Fruit fly (Drosophila melanogaster) whole organism, embryonic: ENCODE data around the gene Mpcp2.
A peak's percentile ranks its signal among the peaks of the same experiment; 100 is the strongest.

Experiments
- Aef1 ChIP-seq: fragments of 200-800 bp; sonication (Bioruptor generic); IDR thresholded peaks from 3 replicates; pipeline ENCODE4 v1.3.6; 2022; ENCODE audit warnings: missing biosample characterization, missing genetic modification characterization
- Bgb ChIP-seq: fragments of 200-800 bp; sonication (Bioruptor generic); IDR thresholded peaks from 2 replicates; pipeline ENCODE4 v1.3.6; 2022; ENCODE audit warnings: missing biosample characterization, missing genetic modification characterization; ENCODE audit not compliant: partially characterized antibody
- Blimp-1 ChIP-seq: fragments of 200-800 bp; sonication (Bioruptor generic); optimal IDR thresholded peaks from 3 replicates; lab custom pipeline; 2018; ENCODE audit warnings: missing biosample characterization, missing genetic modification characterization, mild to moderate bottlenecking, moderate library complexity, missing genetic modification reagents
- Bteb2 ChIP-seq: fragments of 200-800 bp; sonication (Bioruptor generic); optimal IDR thresholded peaks from 2 replicates; lab custom pipeline; 2016; ENCODE audit warnings: missing biosample characterization, missing genetic modification characterization
- CG10267 ChIP-seq: fragments of 200-800 bp; sonication (Bioruptor generic); optimal IDR thresholded peaks from 2 replicates; lab custom pipeline; 2018; ENCODE audit warnings: missing biosample characterization, mild to moderate bottlenecking, missing genetic modification characterization, moderate library complexity
- CG12236 ChIP-seq: fragments of 200-800 bp; sonication (Bioruptor generic); optimal IDR thresholded peaks from 2 replicates; lab custom pipeline; 2016; ENCODE audit warnings: missing biosample characterization, missing genetic modification characterization
- CG13287 ChIP-seq: fragments of 200-800 bp; sonication (Bioruptor generic); IDR thresholded peaks from 2 replicates; pipeline ENCODE4 v1.3.6; 2022; ENCODE audit warnings: missing biosample characterization, missing genetic modification characterization; ENCODE audit not compliant: partially characterized antibody
- CG1603 ChIP-seq: fragments of 200-800 bp; sonication (Bioruptor generic); optimal IDR thresholded peaks from 2 replicates; lab custom pipeline; 2019; ENCODE audit warnings: missing biosample characterization, mild to moderate bottlenecking, missing genetic modification characterization, moderate library complexity
- CG2116 ChIP-seq: fragments of 200-800 bp; sonication (Bioruptor generic); optimal IDR thresholded peaks from 3 replicates; lab custom pipeline; 2018; ENCODE audit warnings: missing biosample characterization, mild to moderate bottlenecking, missing genetic modification characterization
- CG2120 ChIP-seq: fragments of 200-800 bp; sonication (Bioruptor generic); optimal IDR thresholded peaks from 3 replicates; lab custom pipeline; 2016; ENCODE audit warnings: missing biosample characterization, missing genetic modification characterization
- CG2199 ChIP-seq: fragments of 200-800 bp; sonication (Bioruptor generic); IDR thresholded peaks from 3 replicates; pipeline ENCODE4 v1.3.6; 2022; ENCODE audit warnings: missing biosample characterization, missing genetic modification characterization
- CG32532 ChIP-seq: fragments of 200-800 bp; sonication (Bioruptor generic); IDR thresholded peaks from 2 replicates; pipeline ENCODE4 v1.3.6; 2022; ENCODE audit warnings: missing biosample characterization, missing genetic modification characterization
- CG3281 ChIP-seq: fragments of 200-800 bp; sonication (Bioruptor generic); optimal IDR thresholded peaks from 3 replicates; lab custom pipeline; 2017; ENCODE audit warnings: missing biosample characterization, mild to moderate bottlenecking, missing genetic modification characterization
- CG6272 ChIP-seq: fragments of 200-800 bp; sonication (Bioruptor generic); IDR thresholded peaks from 2 replicates; pipeline ENCODE4 v1.3.6; 2022; ENCODE audit warnings: missing biosample characterization, missing genetic modification characterization
- CG8290 ChIP-seq, 3 experiments: fragments of 200-800 bp; sonication (Bioruptor generic); optimal IDR thresholded peaks; 2 replicates each; lab custom pipeline; 2016 to 2019; ENCODE audit warnings: missing biosample characterization in 3 of 3, missing genetic modification characterization in 3 of 3, mild to moderate bottlenecking in 2 of 3, moderate library complexity in 1 of 3
- CG8924 ChIP-seq: fragments of 200-800 bp; optimal IDR thresholded peaks from 3 replicates; lab custom pipeline; 2019; ENCODE audit warnings: missing biosample characterization, mild to moderate bottlenecking, missing genetic modification characterization, moderate library complexity
- CG9797 ChIP-seq: fragments of 200-800 bp; sonication (Bioruptor generic); optimal IDR thresholded peaks from 3 replicates; lab custom pipeline; 2018; ENCODE audit warnings: missing biosample characterization, mild to moderate bottlenecking, missing genetic modification characterization
- CTCF ChIP-seq: fragments of 200-800 bp; sonication (Bioruptor generic); optimal IDR thresholded peaks from 2 replicates; lab custom pipeline; 2017; ENCODE audit warnings: missing biosample characterization, mild to moderate bottlenecking, missing genetic modification characterization, moderate library complexity
- Dbx ChIP-seq: fragments of 200-800 bp; sonication (Bioruptor generic); IDR thresholded peaks from 3 replicates; pipeline ENCODE4 v1.3.6; 2022; ENCODE audit warnings: missing biosample characterization, missing genetic modification characterization
- Deaf1 ChIP-seq: fragments of 200-800 bp; optimal IDR thresholded peaks from 3 replicates; lab custom pipeline; 2019; ENCODE audit warnings: missing biosample characterization, mild to moderate bottlenecking, missing genetic modification characterization, moderate library complexity
- Dfd ChIP-seq, 2 experiments: fragments of >200 bp; optimal IDR thresholded peaks; 2 replicates each; lab custom pipeline; 2017; ENCODE audit warnings: missing biosample characterization in 2 of 2, missing genetic modification characterization in 2 of 2
- Doc3 ChIP-seq: fragments of 200-800 bp; sonication (Bioruptor generic); IDR thresholded peaks from 3 replicates; pipeline ENCODE4 v1.3.6; 2022; ENCODE audit warnings: missing biosample characterization, missing genetic modification characterization; ENCODE audit not compliant: partially characterized antibody
- Gsc ChIP-seq: fragments of 200-800 bp; sonication (Bioruptor generic); IDR thresholded peaks from 2 replicates; pipeline ENCODE4 v1.3.6; 2022; ENCODE audit warnings: missing biosample characterization, missing genetic modification characterization
- HLH4C ChIP-seq: fragments of 200-800 bp; sonication (Bioruptor generic); IDR thresholded peaks from 3 replicates; pipeline ENCODE4 v1.3.6; 2022; ENCODE audit warnings: missing biosample characterization, missing genetic modification characterization; ENCODE audit not compliant: partially characterized antibody
- PHDP ChIP-seq: fragments of 200-800 bp; sonication (Bioruptor generic); optimal IDR thresholded peaks from 3 replicates; lab custom pipeline; 2018; ENCODE audit warnings: missing biosample characterization, mild to moderate bottlenecking, missing genetic modification characterization, moderate library complexity
- Sry-δ ChIP-seq: fragments of 200-800 bp; sonication (Bioruptor generic); optimal IDR thresholded peaks from 2 replicates; lab custom pipeline; 2016; ENCODE audit warnings: missing biosample characterization, missing genetic modification characterization
- Xbp1 ChIP-seq: fragments of 200-800 bp; sonication (Bioruptor generic); optimal IDR thresholded peaks from 3 replicates; lab custom pipeline; 2016; ENCODE audit warnings: missing biosample characterization, mild to moderate bottlenecking, missing genetic modification characterization
- ara ChIP-seq: fragments of 200-800 bp; sonication (Bioruptor generic); IDR thresholded peaks from 2 replicates; pipeline ENCODE4 v1.3.6; 2022; ENCODE audit warnings: missing biosample characterization, missing genetic modification characterization
- cato ChIP-seq: fragments of 200-800 bp; sonication (Bioruptor generic); optimal IDR thresholded peaks from 2 replicates; lab custom pipeline; 2016; ENCODE audit warnings: missing biosample characterization, missing genetic modification characterization, borderline replicate concordance
- chif ChIP-seq, 2 experiments: fragments of 200-800 bp; sonication (Bioruptor generic); optimal IDR thresholded peaks; 3 replicates each; lab custom pipeline; 2016; ENCODE audit warnings: missing biosample characterization in 2 of 2, missing genetic modification characterization in 2 of 2
- eve ChIP-seq, 2 experiments: fragments of >200 bp; optimal IDR thresholded peaks; 2 replicates each; lab custom pipeline; 2017; ENCODE audit warnings: missing biosample characterization in 2 of 2, missing genetic modification characterization in 2 of 2
- ewg ChIP-seq: fragments of 200-800 bp; sonication (Bioruptor generic); optimal IDR thresholded peaks from 3 replicates; lab custom pipeline; 2017; ENCODE audit warnings: mild to moderate bottlenecking, missing biosample characterization, missing genetic modification reagents, missing genetic modification characterization
- exex ChIP-seq: fragments of 200-800 bp; sonication (Bioruptor generic); optimal IDR thresholded peaks from 4 replicates; lab custom pipeline; 2018; ENCODE audit warnings: missing biosample characterization, mild to moderate bottlenecking, missing genetic modification characterization, moderate library complexity
- ftz-f1 ChIP-seq: fragments of 200-800 bp; sonication (Bioruptor generic); optimal IDR thresholded peaks from 2 replicates; lab custom pipeline; 2016; ENCODE audit warnings: missing biosample characterization, missing genetic modification characterization
- inv ChIP-seq: fragments of 200-800 bp; sonication (Bioruptor generic); IDR thresholded peaks from 2 replicates; pipeline ENCODE4 v1.3.6; 2022; ENCODE audit warnings: missing biosample characterization, missing genetic modification characterization; ENCODE audit not compliant: partially characterized antibody
- kah ChIP-seq: fragments of 200-800 bp; sonication (Bioruptor generic); optimal IDR thresholded peaks from 2 replicates; lab custom pipeline; 2018; ENCODE audit warnings: missing biosample characterization, mild to moderate bottlenecking, missing genetic modification characterization
- ken ChIP-seq: fragments of 200-800 bp; sonication (Bioruptor generic); IDR thresholded peaks from 3 replicates; pipeline ENCODE4 v1.3.6; 2022; ENCODE audit warnings: missing biosample characterization, missing genetic modification characterization
- luna ChIP-seq: fragments of 200-800 bp; sonication (Bioruptor generic); optimal IDR thresholded peaks from 2 replicates; lab custom pipeline; 2016; ENCODE audit warnings: missing biosample characterization, missing genetic modification characterization
- maf-S ChIP-seq: fragments of 200-800 bp; sonication (Bioruptor generic); optimal IDR thresholded peaks from 2 replicates; lab custom pipeline; 2016; ENCODE audit warnings: missing biosample characterization, missing genetic modification characterization
- nau ChIP-seq: fragments of 200-800 bp; sonication (Bioruptor generic); optimal IDR thresholded peaks from 3 replicates; lab custom pipeline; 2017; ENCODE audit warnings: missing biosample characterization, mild to moderate bottlenecking, missing genetic modification characterization, missing genetic modification reagents
- nom ChIP-seq: fragments of 200-800 bp; sonication (Bioruptor generic); optimal IDR thresholded peaks from 2 replicates; lab custom pipeline; 2017; ENCODE audit warnings: missing biosample characterization, missing genetic modification characterization, mild to moderate bottlenecking, moderate library complexity, missing genetic modification reagents
- row ChIP-seq: fragments of 200-800 bp; sonication (Bioruptor generic); IDR thresholded peaks from 3 replicates; pipeline ENCODE4 v1.3.6; 2022; ENCODE audit warnings: missing biosample characterization, missing genetic modification characterization
- sens-2 ChIP-seq: fragments of 200-800 bp; sonication (Bioruptor generic); IDR thresholded peaks from 2 replicates; pipeline ENCODE4 v1.3.6; 2022; ENCODE audit warnings: missing biosample characterization, missing genetic modification characterization
- sisA ChIP-seq: fragments of 200-800 bp; sonication (Bioruptor generic); IDR thresholded peaks from 2 replicates; pipeline ENCODE4 v1.3.6; 2022; ENCODE audit warnings: missing biosample characterization, missing genetic modification characterization
- slou ChIP-seq: fragments of 200-800 bp; sonication (Bioruptor generic); optimal IDR thresholded peaks from 3 replicates; lab custom pipeline; 2016; ENCODE audit warnings: missing biosample characterization, missing genetic modification characterization
- wor ChIP-seq: fragments of 200-800 bp; sonication (Bioruptor generic); IDR thresholded peaks from 2 replicates; pipeline ENCODE4 v1.3.6; 2022; ENCODE audit warnings: missing biosample characterization, missing genetic modification characterization
- zen ChIP-seq: fragments of 200-800 bp; sonication (Bioruptor generic); optimal IDR thresholded peaks from 3 replicates; lab custom pipeline; 2018; ENCODE audit warnings: missing biosample characterization, mild to moderate bottlenecking, missing genetic modification characterization, moderate library complexity

Gene Mpcp2

dm6 chr3L:14544987-14545943, 7.8 kb downstream of the Mpcp2 start (continued):
- TF ChIP-seq Blimp-1 (peak; percentile 44), Gsc (GFP tag; lab: Robert Waterston, UW) (no peak), row (GFP tag; lab: Robert Waterston, UW) (peak; percentile 60), eve (GFP tag; optimal IDR thresholded peaks at IDR 0.05; lab: Kevin White, UChicago) (peak in 1 of 2 experiments; percentile 69), CG2120 (GFP tag; lab: Kevin White, UChicago) (peak; percentile 14), CG8924 (tag; lab: Kevin White, UChicago) (peak; percentile 69), Deaf1 (tag; lab: Kevin White, UChicago) (peak; percentile 29), nau (peak; percentile 59), Sry-δ (GFP tag; lab: Kevin White, UChicago) (no peak), Dbx (GFP tag; lab: Robert Waterston, UW) (no peak), sisA (GFP tag; lab: Robert Waterston, UW) (no peak; the same call in 1 of the 2 replicates), PHDP (tag; lab: Kevin White, UChicago) (peak; percentile 51), ewg (GFP tag; lab: Kevin White, UChicago) (peak; percentile 31), kah (GFP tag; lab: Kevin White, UChicago) (peak; percentile 37), CG2116 (GFP tag; lab: Kevin White, UChicago) (peak; percentile 29), Bgb (GFP tag; lab: Robert Waterston, UW) (no peak), luna (GFP tag; lab: Kevin White, UChicago) (no peak), inv (no peak), CTCF (no peak), ara (no peak; the same call in 1 of the 2 replicates), slou (GFP tag; lab: Kevin White, UChicago) (no peak), CG3281 (GFP tag; lab: Kevin White, UChicago) (peak; percentile 20), CG8290 (GFP tag; optimal IDR thresholded peaks at IDR 0.05; lab: Kevin White, UChicago) (peak; percentile 15), CG8290 (tag; optimal IDR thresholded peaks at IDR 0.05; lab: Kevin White, UChicago) (peak in 1 of 2 experiments; percentile 23), Doc3 (no peak), maf-S (GFP tag; lab: Kevin White, UChicago) (no peak), CG6272 (no peak; the same call in 1 of the 2 replicates), CG12236 (GFP tag; lab: Kevin White, UChicago) (no peak), Xbp1 (GFP tag; lab: Kevin White, UChicago) (peak; percentile 56), ken (GFP tag; lab: Robert Waterston, UW) (no peak), Aef1 (peak; percentile 28; the same call in 2 of the 3 replicates), chif (GFP tag; optimal IDR thresholded peaks at IDR 0.05; lab: Kevin White, UChicago) (peak in 1 of 2 experiments; percentile 25), ftz-f1 (GFP tag; lab: Kevin White, UChicago) (peak; percentile 17), HLH4C (GFP tag; lab: Robert Waterston, UW) (no peak), Bteb2 (GFP tag; lab: Kevin White, UChicago) (no peak), nom (GFP tag; lab: Kevin White, UChicago) (no peak), sens-2 (no peak), Dfd (GFP tag; optimal IDR thresholded peaks at IDR 0.05; lab: Kevin White, UChicago) (no peak), CG10267 (peak; percentile 34), wor (no peak), CG13287 (GFP tag; lab: Robert Waterston, UW) (no peak), exex (tag; lab: Kevin White, UChicago) (no peak), cato (GFP tag; lab: Kevin White, UChicago) (peak; percentile 53), CG2199 (GFP tag; lab: Robert Waterston, UW) (peak; percentile 64; the same call in 1 of the 3 replicates), zen (tag; lab: Kevin White, UChicago) (peak; percentile 2), CG32532 (GFP tag; lab: Robert Waterston, UW) (no peak; the same call in 1 of the 2 replicates), CG9797 (GFP tag; lab: Kevin White, UChicago) (no peak), CG1603 (peak; percentile 6)
